Fruit fly (Drosophila melanogaster) whole organism, embryonic: ENCODE results near the gene msn.
A peak's percentile ranks its signal among the peaks of the same experiment; 100 is the strongest.

Source experiments
- Bgb ChIP-seq: fragments of 200-800 bp; sonication (Bioruptor generic); IDR thresholded peaks from 2 replicates; pipeline ENCODE4 v1.3.6; 2022; ENCODE audit warnings: missing biosample characterization, missing genetic modification characterization; ENCODE audit not compliant: partially characterized antibody
- CG11093 ChIP-seq: fragments of 200-800 bp; sonication (Bioruptor generic); IDR thresholded peaks from 3 replicates; pipeline ENCODE4 v1.3.6; 2022; ENCODE audit warnings: missing biosample characterization, missing genetic modification characterization
- CG11560 ChIP-seq: fragments of 200-800 bp; sonication (Bioruptor generic); IDR thresholded peaks from 3 replicates; pipeline ENCODE4 v1.3.6; 2022; ENCODE audit warnings: missing biosample characterization, missing genetic modification characterization
- CG11723 ChIP-seq: fragments of 200-800 bp; sonication (Bioruptor generic); optimal IDR thresholded peaks from 2 replicates; lab custom pipeline; 2017; ENCODE audit warnings: missing biosample characterization, mild to moderate bottlenecking, missing genetic modification characterization
- CG12071 ChIP-seq: fragments of 200-800 bp; sonication (Bioruptor generic); optimal IDR thresholded peaks from 3 replicates; lab custom pipeline; 2018; ENCODE audit warnings: missing biosample characterization, mild to moderate bottlenecking, missing genetic modification characterization
- CG12769 ChIP-seq: fragments of 200-800 bp; sonication (Bioruptor generic); optimal IDR thresholded peaks from 2 replicates; lab custom pipeline; 2019; ENCODE audit warnings: missing biosample characterization, mild to moderate bottlenecking, missing genetic modification characterization, moderate library complexity
- CG15479 ChIP-seq: fragments of 200-800 bp; sonication (Bioruptor generic); optimal IDR thresholded peaks from 3 replicates; lab custom pipeline; 2019; ENCODE audit warnings: missing biosample characterization, mild to moderate bottlenecking, missing genetic modification characterization, moderate library complexity
- CG15696 ChIP-seq: fragments of 200-800 bp; sonication (Bioruptor generic); optimal IDR thresholded peaks from 2 replicates; lab custom pipeline; 2019; ENCODE audit warnings: missing biosample characterization, mild to moderate bottlenecking, missing genetic modification characterization, moderate library complexity
- CG1602 ChIP-seq: fragments of 200-800 bp; sonication (Bioruptor generic); optimal IDR thresholded peaks from 3 replicates; lab custom pipeline; 2016; ENCODE audit warnings: missing biosample characterization, missing genetic modification characterization
- CG18011 ChIP-seq: fragments of 200-800 bp; sonication (Bioruptor generic); optimal IDR thresholded peaks from 2 replicates; lab custom pipeline; 2017; ENCODE audit warnings: missing biosample characterization, missing genetic modification characterization, mild to moderate bottlenecking, moderate library complexity, missing genotype
- CG18476 ChIP-seq: fragments of 200-800 bp; sonication (Bioruptor generic); optimal IDR thresholded peaks from 2 replicates; lab custom pipeline; 2016; ENCODE audit warnings: missing biosample characterization, mild to moderate bottlenecking, missing genetic modification characterization
- CG2120 ChIP-seq: fragments of 200-800 bp; sonication (Bioruptor generic); optimal IDR thresholded peaks from 3 replicates; lab custom pipeline; 2016; ENCODE audit warnings: missing biosample characterization, missing genetic modification characterization
- CG31441 ChIP-seq: fragments of 200-800 bp; sonication (Bioruptor generic); IDR thresholded peaks from 2 replicates; pipeline ENCODE4 v1.3.6; 2022; ENCODE audit warnings: missing biosample characterization, missing genetic modification characterization
- CG32767 ChIP-seq: fragments of 200-800 bp; sonication (Bioruptor generic); IDR thresholded peaks from 2 replicates; pipeline ENCODE4 v1.3.6; 2022; ENCODE audit warnings: missing biosample characterization, missing genetic modification characterization
- CG4282 ChIP-seq: fragments of 200-800 bp; sonication (Bioruptor generic); optimal IDR thresholded peaks from 2 replicates; lab custom pipeline; 2016; ENCODE audit warnings: missing biosample characterization, missing genetic modification characterization
- CG43689 ChIP-seq: fragments of 200-800 bp; sonication (Bioruptor generic); IDR thresholded peaks from 2 replicates; pipeline ENCODE4 v1.3.6; 2022; ENCODE audit warnings: missing biosample characterization, missing genetic modification characterization
- CG4617 ChIP-seq: fragments of 200-800 bp; sonication (Bioruptor generic); optimal IDR thresholded peaks from 3 replicates; lab custom pipeline; 2016; ENCODE audit warnings: missing biosample characterization, missing genetic modification characterization, borderline replicate concordance
- CG8281 ChIP-seq: fragments of 200-800 bp; sonication (Bioruptor generic); optimal IDR thresholded peaks from 2 replicates; lab custom pipeline; 2018; ENCODE audit warnings: missing biosample characterization, mild to moderate bottlenecking, missing genetic modification characterization, moderate library complexity
- CG8359 ChIP-seq: fragments of 200-800 bp; sonication (Bioruptor generic); optimal IDR thresholded peaks from 2 replicates; lab custom pipeline; 2017; ENCODE audit warnings: missing biosample characterization, mild to moderate bottlenecking, missing genetic modification characterization, borderline replicate concordance
- CG9609 ChIP-seq: fragments of 200-800 bp; sonication (Bioruptor generic); optimal IDR thresholded peaks from 3 replicates; lab custom pipeline; 2016; ENCODE audit warnings: missing biosample characterization, missing genetic modification characterization
- Ets65A ChIP-seq: fragments of 200-800 bp; sonication (Bioruptor generic); peaks from one replicate; lab custom pipeline; 2016; ENCODE audit warnings: missing biosample characterization, missing genetic modification characterization
- H15 ChIP-seq: fragments of 200-800 bp; sonication (Bioruptor generic); IDR thresholded peaks from 3 replicates; pipeline ENCODE4 v1.3.6; 2022; ENCODE audit warnings: missing biosample characterization, missing genetic modification characterization
- HmgD ChIP-seq: fragments of 200-800 bp; sonication (Bioruptor generic); optimal IDR thresholded peaks from 3 replicates; lab custom pipeline; 2016; ENCODE audit warnings: missing biosample characterization, missing genetic modification characterization
- Hmx ChIP-seq: fragments of 200-800 bp; sonication (Bioruptor generic); optimal IDR thresholded peaks from 2 replicates; lab custom pipeline; 2016; ENCODE audit warnings: missing biosample characterization, missing genetic modification characterization
- Neu2 ChIP-seq: fragments of 200-800 bp; sonication (Bioruptor generic); optimal IDR thresholded peaks from 3 replicates; lab custom pipeline; 2016; ENCODE audit warnings: missing biosample characterization, missing genetic modification characterization, borderline replicate concordance
- Nf-YC ChIP-seq: fragments of 200-800 bp; optimal IDR thresholded peaks from 3 replicates; lab custom pipeline; 2019; ENCODE audit warnings: missing biosample characterization, mild to moderate bottlenecking, missing genetic modification characterization, moderate library complexity
- Oaz ChIP-seq: fragments of 200-800 bp; sonication (Bioruptor generic); IDR thresholded peaks from 2 replicates; pipeline ENCODE4 v1.3.6; 2022; ENCODE audit warnings: missing biosample characterization, missing genetic modification characterization
- Pdp1 ChIP-seq, 2 experiments: fragments of 200-800 bp; sonication (Bioruptor generic); optimal IDR thresholded peaks; 3 replicates each; lab custom pipeline; 2016; ENCODE audit warnings: missing biosample characterization in 2 of 2, missing genetic modification characterization in 2 of 2, mild to moderate bottlenecking in 1 of 2, moderate library complexity in 1 of 2
- Poxn ChIP-seq: fragments of 200-800 bp; sonication (Bioruptor generic); IDR thresholded peaks from 2 replicates; pipeline ENCODE4 v1.3.6; 2022; ENCODE audit warnings: missing biosample characterization, missing genetic modification characterization
- Sin3A ChIP-seq: fragments of >200 bp; optimal IDR thresholded peaks from 2 replicates; lab custom pipeline; 2018
- Xbp1 ChIP-seq: fragments of 200-800 bp; sonication (Bioruptor generic); optimal IDR thresholded peaks from 3 replicates; lab custom pipeline; 2016; ENCODE audit warnings: missing biosample characterization, mild to moderate bottlenecking, missing genetic modification characterization
- YL-1 ChIP-seq: fragments of 200-800 bp; sonication (Bioruptor generic); optimal IDR thresholded peaks from 3 replicates; lab custom pipeline; 2017; ENCODE audit warnings: missing biosample characterization, mild to moderate bottlenecking, missing genetic modification characterization
- ab ChIP-seq: fragments of 200-800 bp; sonication (Bioruptor generic); optimal IDR thresholded peaks from 2 replicates; lab custom pipeline; 2016; ENCODE audit warnings: missing biosample characterization, missing genetic modification characterization
- ase ChIP-seq: fragments of 200-800 bp; sonication (Bioruptor generic); IDR thresholded peaks from 3 replicates; pipeline ENCODE4 v1.3.6; 2022; ENCODE audit warnings: missing biosample characterization, missing genetic modification characterization
- ato ChIP-seq: fragments of 200-800 bp; sonication (Bioruptor generic); IDR thresholded peaks from 2 replicates; pipeline ENCODE4 v1.3.6; 2022; ENCODE audit warnings: missing biosample characterization, missing genetic modification characterization; ENCODE audit not compliant: partially characterized antibody
- bsh ChIP-seq, 2 experiments: fragments of 200-800 bp; sonication (Bioruptor generic); optimal IDR thresholded peaks; 2 replicates each; lab custom pipeline; 2017 to 2018; ENCODE audit warnings: mild to moderate bottlenecking in 2 of 2, missing biosample characterization in 2 of 2, missing genetic modification characterization in 2 of 2, moderate library complexity in 1 of 2
- fd102C ChIP-seq: fragments of 200-800 bp; sonication (Bioruptor generic); optimal IDR thresholded peaks from 2 replicates; lab custom pipeline; 2018; ENCODE audit warnings: missing biosample characterization, mild to moderate bottlenecking, missing genetic modification characterization, moderate library complexity
- insv ChIP-seq, 2 experiments: fragments of 200-800 bp; sonication (Bioruptor generic); optimal IDR thresholded peaks; 3 replicates each; lab custom pipeline; 2016 to 2018; ENCODE audit warnings: missing biosample characterization in 2 of 2, missing genetic modification characterization in 2 of 2
- ken ChIP-seq: fragments of 200-800 bp; sonication (Bioruptor generic); IDR thresholded peaks from 3 replicates; pipeline ENCODE4 v1.3.6; 2022; ENCODE audit warnings: missing biosample characterization, missing genetic modification characterization
- klu ChIP-seq: fragments of 200-800 bp; sonication (Bioruptor generic); IDR thresholded peaks from 2 replicates; pipeline ENCODE4 v1.3.6; 2022; ENCODE audit warnings: missing biosample characterization, missing genetic modification characterization
- onecut ChIP-seq: fragments of 200-800 bp; sonication (Bioruptor generic); IDR thresholded peaks from 2 replicates; pipeline ENCODE4 v1.3.6; 2022; ENCODE audit warnings: missing biosample characterization, missing genetic modification characterization
- pb ChIP-seq: fragments of 200-800 bp; sonication (Bioruptor generic); optimal IDR thresholded peaks from 3 replicates; lab custom pipeline; 2016; ENCODE audit warnings: missing biosample characterization, missing genetic modification characterization
- pnt ChIP-seq: fragments of 200-800 bp; sonication (Bioruptor generic); optimal IDR thresholded peaks from 3 replicates; lab custom pipeline; 2016; ENCODE audit warnings: missing biosample characterization, missing genetic modification characterization
- run ChIP-seq: fragments of 200-800 bp; sonication (Bioruptor generic); optimal IDR thresholded peaks from 3 replicates; lab custom pipeline; 2018; ENCODE audit warnings: missing biosample characterization, mild to moderate bottlenecking, missing genetic modification characterization
- trh ChIP-seq: fragments of 200-800 bp; sonication (Bioruptor generic); optimal IDR thresholded peaks from 2 replicates; lab custom pipeline; 2016; ENCODE audit warnings: missing biosample characterization, missing genetic modification characterization
- ttk ChIP-seq: fragments of 200-800 bp; sonication (Bioruptor generic); IDR thresholded peaks from 2 replicates; pipeline ENCODE4 v2.1.2; 2022; ENCODE audit warnings: missing biosample characterization, missing genetic modification characterization
- usp ChIP-seq: fragments of >200 bp; optimal IDR thresholded peaks from 2 replicates; lab custom pipeline; 2017; ENCODE audit warnings: missing biosample characterization, missing genetic modification characterization
- wek ChIP-seq: fragments of 200-800 bp; sonication (Bioruptor generic); optimal IDR thresholded peaks from 3 replicates; lab custom pipeline; 2018; ENCODE audit warnings: missing biosample characterization, mild to moderate bottlenecking, missing genetic modification characterization, moderate library complexity
- zfh1 ChIP-seq: fragments of 200-800 bp; sonication (Bioruptor generic); IDR thresholded peaks from 3 replicates; pipeline ENCODE4 v1.3.6; 2022; ENCODE audit warnings: missing biosample characterization, missing genetic modification characterization

The msn gene

dm6 chr3L:2586804-2587561 lies 643 bp upstream of the msn start, which contains the start of gene RpL8 (continued):
- peak; percentile 64 for TF ChIP-seq Neu2 (GFP tag; lab: Kevin White, UChicago)
- peak; percentile 88 for TF ChIP-seq ken (GFP tag; lab: Robert Waterston, UW)
- TF ChIP-seq CG11560 (tag; lab: Robert Waterston, UW): no peak
- TF ChIP-seq ab (GFP tag; lab: Kevin White, UChicago): no peak
- peak; percentile 91 for TF ChIP-seq wek
- TF ChIP-seq ttk (GFP tag; lab: Robert Waterston, UW): peak; percentile 71
- TF ChIP-seq CG15479: no peak
- TF ChIP-seq CG9609 (GFP tag; lab: Kevin White, UChicago): peak; percentile 55
- no peak for TF ChIP-seq usp
- TF ChIP-seq Hmx: peak; percentile 11
- TF ChIP-seq CG8359 (GFP tag; lab: Kevin White, UChicago): peak; percentile 49
- peak; percentile 30 for TF ChIP-seq run (tag; lab: Kevin White, UChicago)
- peak; percentile 84 for TF ChIP-seq Xbp1 (GFP tag; lab: Kevin White, UChicago)
- TF ChIP-seq CG11723 (GFP tag; lab: Kevin White, UChicago): peak; percentile 86
- peak; percentile 27 for TF ChIP-seq pnt (GFP tag; lab: Kevin White, UChicago)
- peak; percentile 89 for TF ChIP-seq zfh1
- peak; percentile 68 for TF ChIP-seq CG4617 (GFP tag; lab: Kevin White, UChicago)
- peak; percentile 79 for TF ChIP-seq HmgD (GFP tag; lab: Kevin White, UChicago)
- TF ChIP-seq CG11093: peak; percentile 54; the same call in 1 of the 3 replicates
- TF ChIP-seq Poxn: 0 out of 2 replicates have a peak, but pooled peaks have one; percentile 7
- peak; percentile 35 for TF ChIP-seq CG18476 (GFP tag; lab: Kevin White, UChicago)
- TF ChIP-seq CG1602: peak; percentile 45
- TF ChIP-seq trh: peak; percentile 66
- peak; percentile 71 for TF ChIP-seq CG18011 (GFP tag; lab: Kevin White, UChicago)
- peak; percentile 65 to 67 for TF ChIP-seq bsh (GFP tag; optimal IDR thresholded peaks at IDR 0.05; lab: Kevin White, UChicago)
- TF ChIP-seq Nf-YC (tag; lab: Kevin White, UChicago): peak; percentile 54
- peak; percentile 75 for TF ChIP-seq H15
- TF ChIP-seq CG15696 (tag; lab: Kevin White, UChicago): peak; percentile 45
- TF ChIP-seq CG2120 (GFP tag; lab: Kevin White, UChicago): peak; percentile 60
- peak; percentile 89 for TF ChIP-seq onecut (GFP tag; lab: Robert Waterston, UW)
- TF ChIP-seq YL-1 (GFP tag; lab: Kevin White, UChicago): peak; percentile 98
- TF ChIP-seq klu (GFP tag; lab: Robert Waterston, UW): peak; percentile 67
- TF ChIP-seq Oaz: peak; percentile 71
- TF ChIP-seq CG12769 (tag; lab: Kevin White, UChicago): peak; percentile 79
- peak; percentile 11 for TF ChIP-seq Sin3A
- TF ChIP-seq CG32767: 0 out of 2 replicates have a peak, but pooled peaks have one; percentile 61
- TF ChIP-seq insv (GFP tag; optimal IDR thresholded peaks at IDR 0.05; lab: Kevin White, UChicago): peak in 1 of 2 experiments; percentile 93
- TF ChIP-seq pb: peak; percentile 71
- TF ChIP-seq fd102C (GFP tag; lab: Kevin White, UChicago): peak; percentile 61
- TF ChIP-seq CG31441: peak; percentile 68
- peak; percentile 25 for TF ChIP-seq CG4282 (GFP tag; lab: Kevin White, UChicago)
- TF ChIP-seq Ets65A (GFP tag; lab: Kevin White, UChicago): peak; percentile 99
- TF ChIP-seq CG8281 (tag; lab: Kevin White, UChicago): peak; percentile 53
- peak; percentile 43; the same call in 1 of the 2 replicates for TF ChIP-seq ato (GFP tag; lab: Robert Waterston, UW)
- TF ChIP-seq ase (GFP tag; lab: Robert Waterston, UW): peak; percentile 87
- TF ChIP-seq Bgb: peak; percentile 62
- peak; percentile 63 to 66 for TF ChIP-seq Pdp1 (GFP tag; optimal IDR thresholded peaks at IDR 0.05; lab: Kevin White, UChicago)
- TF ChIP-seq CG43689 (GFP tag; lab: Robert Waterston, UW): peak; percentile 70
- TF ChIP-seq CG12071 (GFP tag; lab: Kevin White, UChicago): peak; percentile 94
